Worm (Caenorhabditis elegans) whole organism, L3 larva: Measurements from ENCODE around the gene Y82E9BL.3.
"Not testable (repeated sequence)": the region's sequence is repeated elsewhere in the genome, so short reads cannot be mapped to it uniquely, and the experiment has no call there.

Source experiments
- elt-1 ChIP-seq: fragments of 150-350 bp; optimal IDR thresholded peaks from 2 replicates; lab custom pipeline; 2014; ENCODE audit warnings: missing biosample characterization, missing genetic modification characterization
- elt-3 ChIP-seq, 3 experiments: fragments of 150-350 bp in 1 of 3; sonication (generic microtip) in 2 of 3; optimal IDR thresholded peaks; 2 replicates in 2 of 3; 4 replicates in 1 of 3; lab custom pipeline; 2014 to 2017; ENCODE audit warnings: missing biosample characterization in 3 of 3, missing genetic modification characterization in 3 of 3
- lin-39 ChIP-seq: fragments of 150-350 bp; optimal IDR thresholded peaks from 2 replicates; lab custom pipeline; 2018; ENCODE audit warnings: missing biosample characterization, missing genetic modification reagents, missing genetic modification characterization
- nhr-237 ChIP-seq: fragments of 150-350 bp; optimal IDR thresholded peaks from 2 replicates; lab custom pipeline; 2014; ENCODE audit warnings: missing biosample characterization, missing genetic modification characterization
- unc-39 ChIP-seq: sonication (generic microtip); optimal IDR thresholded peaks from 4 replicates; lab custom pipeline; 2017; ENCODE audit warnings: missing biosample characterization, missing genetic modification characterization
- unc-62 ChIP-seq: fragments of 150-350 bp; sonication (generic microtip); optimal IDR thresholded peaks from 4 replicates; lab custom pipeline; 2014; ENCODE audit warnings: missing biosample characterization, missing genetic modification reagents, missing genetic modification characterization

ce11 chrIII:1375491-1375890 lies 24.8 kb upstream of the Y82E9BL.3 start, which contains the start of gene Y82E9BR.10:
- not testable (repeated sequence) for TF ChIP-seq nhr-237; elt-1 (tag; lab: Kevin White, UChicago); lin-39; unc-39 (tag; lab: Kevin White, UChicago); unc-62 (GFP tag; lab: Kevin White, UChicago); elt-3 (tag; optimal IDR thresholded peaks at IDR 0.05; lab: Kevin White, UChicago)
